Fruit fly (Drosophila melanogaster) whole organism, pupa: ENCODE data around the gene Sur.

Source experiments
- CG10348 ChIP-seq: fragments of 200-800 bp; sonication (Bioruptor generic); IDR thresholded peaks from 2 replicates; pipeline ENCODE4 v1.3.6; 2022; ENCODE audit warnings: missing biosample characterization, missing genetic modification characterization
- CG12605 ChIP-seq: fragments of 200-800 bp; sonication (Bioruptor generic); IDR thresholded peaks from 2 replicates; pipeline ENCODE4 v1.3.6; 2022; ENCODE audit warnings: missing biosample characterization, missing genetic modification characterization
- CG13204 ChIP-seq: fragments of 200-800 bp; sonication (Bioruptor generic); optimal IDR thresholded peaks from 2 replicates; lab custom pipeline; 2018; ENCODE audit warnings: missing biosample characterization, mild to moderate bottlenecking, missing genetic modification characterization, moderate library complexity
- CG14655 ChIP-seq: fragments of 200-800 bp; sonication (Bioruptor generic); optimal IDR thresholded peaks from 3 replicates; lab custom pipeline; 2017; ENCODE audit warnings: mild to moderate bottlenecking, missing biosample characterization, missing genetic modification reagents, missing genetic modification characterization
- CG15710 ChIP-seq: fragments of 200-800 bp; sonication (Bioruptor generic); optimal IDR thresholded peaks from 2 replicates; lab custom pipeline; 2018; ENCODE audit warnings: missing biosample characterization, mild to moderate bottlenecking, missing genetic modification characterization, moderate library complexity
- CG17806 ChIP-seq: fragments of 200-800 bp; sonication (Bioruptor generic); optimal IDR thresholded peaks from 2 replicates; lab custom pipeline; 2018; ENCODE audit warnings: missing biosample characterization, mild to moderate bottlenecking, missing genetic modification characterization, moderate library complexity
- CG32121 ChIP-seq: fragments of 200-800 bp; sonication (Bioruptor generic); IDR thresholded peaks from 2 replicates; pipeline ENCODE4 v1.3.6; 2022; ENCODE audit warnings: missing biosample characterization, missing genetic modification characterization
- CG34367 ChIP-seq: fragments of 200-800 bp; sonication (Bioruptor generic); optimal IDR thresholded peaks from 2 replicates; lab custom pipeline; 2018; ENCODE audit warnings: missing biosample characterization, mild to moderate bottlenecking, missing genetic modification characterization
- CG4496 ChIP-seq: fragments of 200-800 bp; sonication (Bioruptor generic); IDR thresholded peaks from 3 replicates; pipeline ENCODE4 v1.3.6; 2022; ENCODE audit warnings: missing biosample characterization, missing genetic modification characterization
- CG8159 ChIP-seq: fragments of 200-800 bp; sonication (Bioruptor generic); optimal IDR thresholded peaks from 3 replicates; lab custom pipeline; 2018; ENCODE audit warnings: missing biosample characterization, mild to moderate bottlenecking, missing genetic modification characterization, moderate library complexity
- CG8301 ChIP-seq: fragments of 200-800 bp; sonication (Bioruptor generic); optimal IDR thresholded peaks from 2 replicates; lab custom pipeline; 2018; ENCODE audit warnings: missing biosample characterization, mild to moderate bottlenecking, missing genetic modification characterization
- CG9948 ChIP-seq: fragments of 200-800 bp; sonication (Bioruptor generic); optimal IDR thresholded peaks from 2 replicates; lab custom pipeline; 2018; ENCODE audit warnings: missing biosample characterization, mild to moderate bottlenecking, missing genetic modification characterization, moderate library complexity
- D1 ChIP-seq: fragments of 200-800 bp; sonication (Bioruptor generic); optimal IDR thresholded peaks from 2 replicates; lab custom pipeline; 2018; ENCODE audit warnings: missing biosample characterization, mild to moderate bottlenecking, missing genetic modification characterization, moderate library complexity
- EcR ChIP-seq: fragments of 200-800 bp; sonication (Bioruptor generic); optimal IDR thresholded peaks from 3 replicates; lab custom pipeline; 2019; ENCODE audit warnings: missing biosample characterization, missing genetic modification characterization, mild to moderate bottlenecking, moderate library complexity, missing genetic modification reagents
- Ets98B ChIP-seq: fragments of 200-800 bp; sonication (Bioruptor generic); IDR thresholded peaks from 2 replicates; pipeline ENCODE4 v1.3.6; 2022; ENCODE audit warnings: missing biosample characterization, missing genetic modification characterization
- Pif1A ChIP-seq: fragments of 200-800 bp; sonication (Bioruptor generic); optimal IDR thresholded peaks from 3 replicates; lab custom pipeline; 2016; ENCODE audit warnings: missing biosample characterization, missing genetic modification characterization
- Pif1B ChIP-seq: fragments of 200-800 bp; sonication (Bioruptor generic); optimal IDR thresholded peaks from 3 replicates; lab custom pipeline; 2016; ENCODE audit warnings: missing biosample characterization, missing genetic modification characterization
- Snoo ChIP-seq: fragments of 200-800 bp; sonication (Bioruptor generic); optimal IDR thresholded peaks from 3 replicates; lab custom pipeline; 2017; ENCODE audit warnings: missing biosample characterization, mild to moderate bottlenecking, missing genetic modification characterization, inconsistent platforms
- fd96Ca ChIP-seq: fragments of 200-800 bp; sonication (Bioruptor generic); IDR thresholded peaks from 3 replicates; pipeline ENCODE4 v1.3.6; 2022; ENCODE audit warnings: missing biosample characterization, missing genetic modification characterization
- gl ChIP-seq: fragments of 200-800 bp; sonication (Bioruptor generic); optimal IDR thresholded peaks from 2 replicates; lab custom pipeline; 2018; ENCODE audit warnings: missing biosample characterization, mild to moderate bottlenecking, missing genetic modification characterization
- rn ChIP-seq: fragments of 200-800 bp; sonication (Bioruptor generic); IDR thresholded peaks from 2 replicates; pipeline ENCODE4 v1.3.6; 2022; ENCODE audit warnings: missing biosample characterization, missing genetic modification characterization

Gene Sur

DNA sequence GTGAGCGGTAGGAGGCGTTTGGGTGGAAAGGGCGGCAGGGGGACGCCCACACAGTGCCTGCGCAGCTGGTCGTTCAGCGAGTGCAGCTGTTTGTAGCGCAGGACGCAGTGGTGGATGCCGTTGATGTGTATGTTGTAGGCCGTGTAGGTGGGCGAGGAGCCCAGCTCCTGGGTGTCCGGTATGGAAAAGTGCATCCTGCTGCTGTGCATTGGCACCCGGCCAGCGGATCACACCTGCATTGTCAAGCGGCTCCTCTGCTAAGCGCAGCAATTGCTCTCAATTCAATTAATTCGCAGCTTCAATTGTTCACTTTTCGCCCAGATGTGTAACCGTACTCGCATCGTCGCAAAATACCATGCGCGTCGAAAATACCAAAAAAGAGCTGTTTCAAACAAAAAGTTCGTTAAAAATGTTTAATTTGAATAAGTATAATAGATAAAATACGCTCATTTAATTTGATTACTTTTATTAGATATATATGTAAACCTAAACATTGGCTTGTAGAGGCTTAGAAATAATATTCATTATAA, 7.8 kb upstream of the Sur start, which contains the start of gene Snx17:
Gene Snx17 (minus strand): TSS at position 329 of the 530 bp plus-strand sequence.
- TF ChIP-seq gl (tag; lab: Kevin White, UChicago) (no peak), CG15710 (tag; lab: Kevin White, UChicago) (no peak), Pif1A (GFP tag; lab: Kevin White, UChicago) (no peak), fd96Ca (GFP tag; lab: Robert Waterston, UW) (no peak)

DNA sequence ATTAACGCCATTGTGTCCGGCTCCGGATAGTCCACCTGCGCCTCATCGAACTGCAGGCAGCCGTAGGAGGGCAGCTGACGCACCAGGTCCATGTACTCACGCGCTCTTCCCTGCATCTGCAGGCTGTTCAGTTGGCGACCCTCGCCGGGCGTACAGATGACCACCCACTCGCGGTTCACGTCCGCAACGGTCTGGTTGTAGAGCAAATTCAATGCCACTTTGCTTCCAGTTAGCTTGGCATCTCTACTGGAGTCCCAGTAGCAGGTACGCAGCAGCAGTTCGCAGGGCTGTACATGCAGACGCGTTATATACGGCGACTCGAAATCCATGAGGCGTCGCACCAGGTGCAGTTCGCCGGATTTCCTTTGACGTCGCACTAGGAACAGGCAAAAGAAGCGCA, 7.0 kb upstream of the Sur start:
- no peak for TF ChIP-seq CG14655 (GFP tag; lab: Kevin White, UChicago)
- TF ChIP-seq Snoo (tag; lab: Kevin White, UChicago): no peak
- no peak for TF ChIP-seq CG17806 (tag; lab: Kevin White, UChicago)
- TF ChIP-seq gl (tag; lab: Kevin White, UChicago): no peak
- no peak for TF ChIP-seq Pif1B (GFP tag; lab: Kevin White, UChicago)
- TF ChIP-seq D1 (tag; lab: Kevin White, UChicago): no peak
- TF ChIP-seq CG32121 (GFP tag; lab: Robert Waterston, UW): no peak
- no peak for TF ChIP-seq CG13204 (GFP tag; lab: Kevin White, UChicago)
- no peak for TF ChIP-seq CG15710 (tag; lab: Kevin White, UChicago)
- no peak for TF ChIP-seq CG8159
- TF ChIP-seq CG8301 (tag; lab: Kevin White, UChicago): no peak
- no peak for TF ChIP-seq Pif1A (GFP tag; lab: Kevin White, UChicago)
- TF ChIP-seq rn (GFP tag; lab: Robert Waterston, UW): no peak
- no peak for TF ChIP-seq CG34367 (tag; lab: Kevin White, UChicago)
- no peak for TF ChIP-seq Ets98B
- TF ChIP-seq CG10348: no peak
- TF ChIP-seq EcR (GFP tag; lab: Kevin White, UChicago): no peak

DNA sequence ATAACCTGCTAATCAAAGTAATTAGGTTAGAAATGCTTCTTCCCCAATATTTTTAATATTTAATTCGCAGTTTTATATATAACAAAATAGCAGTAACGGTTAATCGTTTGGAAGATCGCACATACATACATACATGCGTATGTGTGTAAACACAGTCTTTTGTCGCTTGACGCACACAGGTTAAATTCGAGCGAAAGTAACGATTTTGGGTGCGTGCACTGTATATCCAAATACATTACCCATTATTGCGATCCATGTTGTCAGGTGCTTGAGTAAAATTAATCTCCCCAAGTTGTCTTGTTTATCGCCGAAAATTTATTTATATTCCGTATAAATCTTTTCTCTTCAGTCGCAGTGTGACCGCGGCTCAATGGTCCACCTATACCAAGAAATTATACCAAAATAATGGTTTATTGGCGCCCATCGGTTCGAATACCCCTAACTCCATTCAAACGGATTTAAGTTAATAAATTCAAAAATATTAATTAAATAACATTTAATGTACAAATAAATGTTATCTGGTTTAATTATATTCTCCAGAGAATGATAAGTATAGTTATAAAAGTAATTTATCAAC, 5.1 kb upstream of the Sur start, which contains the start of gene CG34159:
Gene CG34159 (minus strand): TSS at position 385 of the 577 bp plus-strand sequence.
- TF ChIP-seq CG13204 (GFP tag; lab: Kevin White, UChicago): no peak
- no peak for TF ChIP-seq CG8301 (tag; lab: Kevin White, UChicago)
- no peak for TF ChIP-seq CG34367 (tag; lab: Kevin White, UChicago)
- no peak for TF ChIP-seq CG12605 (GFP tag; lab: Robert Waterston, UW)
- no peak for TF ChIP-seq CG32121 (GFP tag; lab: Robert Waterston, UW)
- no peak for TF ChIP-seq CG15710 (tag; lab: Kevin White, UChicago)
- no peak for TF ChIP-seq Ets98B
- TF ChIP-seq CG17806 (tag; lab: Kevin White, UChicago): no peak
- TF ChIP-seq fd96Ca (GFP tag; lab: Robert Waterston, UW): no peak
- no peak for TF ChIP-seq CG14655 (GFP tag; lab: Kevin White, UChicago)
- no peak for TF ChIP-seq Pif1A (GFP tag; lab: Kevin White, UChicago)

DNA sequence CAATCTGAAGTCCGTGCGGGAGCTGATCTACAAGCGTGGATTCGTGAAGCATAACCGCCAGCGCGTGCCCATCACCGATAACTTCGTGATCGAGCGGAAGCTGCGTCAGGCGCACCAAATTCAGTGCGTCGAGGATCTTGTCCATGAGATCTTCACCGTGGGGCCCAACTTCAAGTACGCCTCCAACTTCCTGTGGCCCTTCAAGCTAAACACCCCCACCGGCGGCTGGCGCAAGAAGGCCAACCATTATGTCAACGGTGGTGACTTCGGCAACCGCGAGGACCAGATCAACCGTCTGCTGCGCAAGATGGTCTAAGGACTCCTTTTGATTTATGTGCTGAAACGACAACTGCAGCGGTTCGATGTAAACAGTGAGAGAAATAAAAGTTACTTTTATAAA, 2.8 kb upstream of the Sur start:
- 0 out of 3 replicates have a peak, but pooled peaks have one; percentile 37 for TF ChIP-seq CG4496 (GFP tag; lab: Robert Waterston, UW)
- TF ChIP-seq EcR (GFP tag; lab: Kevin White, UChicago): no peak
- TF ChIP-seq Pif1A (GFP tag; lab: Kevin White, UChicago): no peak
- no peak for TF ChIP-seq CG8159

DNA sequence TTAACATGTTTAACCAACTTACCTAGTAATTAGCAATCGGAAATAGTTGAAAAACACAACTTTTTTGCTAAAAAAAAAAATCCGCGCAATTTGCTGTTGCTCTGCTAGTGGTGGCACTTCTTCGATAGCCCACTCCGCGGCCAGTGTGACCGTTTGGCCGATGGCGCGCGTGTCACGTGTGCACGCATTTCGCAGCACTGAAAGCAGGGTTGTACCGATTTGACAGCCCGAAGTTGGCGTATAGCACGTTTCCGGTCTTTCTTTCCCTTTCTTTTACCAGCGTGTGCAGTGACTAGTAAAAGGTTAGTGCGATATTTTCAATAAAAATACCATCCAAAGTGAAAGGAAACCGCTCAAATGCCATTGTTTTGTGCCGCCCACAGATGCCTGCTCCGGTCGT, 1.9 kb upstream of the Sur start, which contains the start of the genes Ripalpha and RpL7:
Gene Ripalpha (minus strand): TSS at position 128 of the 400 bp plus-strand sequence.
Gene RpL7 (plus strand): TSS at position 158 of the 400 bp plus-strand sequence.
- TF ChIP-seq fd96Ca (GFP tag; lab: Robert Waterston, UW) (no peak), CG4496 (GFP tag; lab: Robert Waterston, UW) (peak; percentile 97), rn (GFP tag; lab: Robert Waterston, UW) (peak; percentile 85), CG8301 (tag; lab: Kevin White, UChicago) (peak; percentile 61), CG8159 (peak; percentile 68), EcR (GFP tag; lab: Kevin White, UChicago) (no peak), CG15710 (tag; lab: Kevin White, UChicago) (peak; percentile 80), Pif1A (GFP tag; lab: Kevin White, UChicago) (peak; percentile 89), Ets98B (peak; percentile 91), CG12605 (GFP tag; lab: Robert Waterston, UW) (peak; percentile 88), Pif1B (GFP tag; lab: Kevin White, UChicago) (peak; percentile 76), CG13204 (GFP tag; lab: Kevin White, UChicago) (no peak), CG14655 (GFP tag; lab: Kevin White, UChicago) (no peak), CG34367 (tag; lab: Kevin White, UChicago) (peak; percentile 89), D1 (tag; lab: Kevin White, UChicago) (no peak), gl (tag; lab: Kevin White, UChicago) (peak; percentile 81), CG9948 (tag; lab: Kevin White, UChicago) (peak; percentile 43), Snoo (tag; lab: Kevin White, UChicago) (peak; percentile 95), CG17806 (tag; lab: Kevin White, UChicago) (peak; percentile 57), CG32121 (GFP tag; lab: Robert Waterston, UW) (peak; percentile 77), CG10348 (no peak)

DNA sequence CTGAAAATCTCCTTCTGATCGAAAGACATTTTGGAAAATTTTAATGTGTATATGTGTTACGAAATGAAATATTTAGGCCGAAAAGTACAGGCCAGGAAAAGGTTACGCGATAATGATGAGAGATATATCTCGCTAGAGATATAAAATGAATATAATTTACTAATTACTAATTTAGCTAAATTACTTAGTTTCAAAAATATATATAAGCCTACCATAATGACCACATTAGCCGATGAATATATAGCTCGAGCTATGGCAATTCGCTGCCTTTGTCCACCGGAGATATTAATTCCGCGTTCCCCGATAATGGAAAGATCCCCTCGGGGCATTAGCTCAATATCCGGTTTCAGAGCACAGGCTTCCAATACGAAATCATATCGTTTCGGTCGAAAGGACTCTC, 7.5 kb downstream of the Sur start, which contains the start of gene Fum4:
Gene Fum4 (minus strand): TSS at position 101 of the 400 bp plus-strand sequence.
- TF ChIP-seq CG8159 (no peak), CG9948 (tag; lab: Kevin White, UChicago) (no peak), CG15710 (tag; lab: Kevin White, UChicago) (no peak), rn (GFP tag; lab: Robert Waterston, UW) (no peak), CG10348 (no peak), Snoo (tag; lab: Kevin White, UChicago) (no peak), Pif1B (GFP tag; lab: Kevin White, UChicago) (no peak), D1 (tag; lab: Kevin White, UChicago) (no peak), gl (tag; lab: Kevin White, UChicago) (no peak), Ets98B (no peak)
